Worm (Caenorhabditis elegans) whole organism, L2 larva: ENCODE data around the gene Y53G8AR.9.
A peak's percentile ranks its signal among the peaks of the same experiment; 100 is the strongest.

Experiments
- F13H6.1 ChIP-seq: sonication (generic microtip); optimal IDR thresholded peaks from 2 replicates; lab custom pipeline; 2016; ENCODE audit warnings: missing genetic modification characterization, missing compliant biosample characterization
- R02D3.7 ChIP-seq: fragments of 150-350 bp; optimal IDR thresholded peaks from 2 replicates; lab custom pipeline; 2014; ENCODE audit warnings: missing biosample characterization, missing genetic modification characterization
- Y55F3AM.14 ChIP-seq: fragments of 200-800 bp; sonication (Bioruptor generic); optimal IDR thresholded peaks from 2 replicates; lab custom pipeline; 2018; ENCODE audit warnings: mild to moderate bottlenecking, missing genetic modification characterization, missing compliant biosample characterization
- alr-1 ChIP-seq: fragments of 150-350 bp; optimal IDR thresholded peaks from 2 replicates; lab custom pipeline; 2014; ENCODE audit warnings: missing biosample characterization, missing genetic modification characterization
- aly-2 ChIP-seq: fragments of 150-350 bp; optimal IDR thresholded peaks from 2 replicates; lab custom pipeline; 2014; ENCODE audit warnings: missing biosample characterization, missing genetic modification characterization
- ama-1 ChIP-seq: fragments of 150-350 bp; optimal IDR thresholded peaks from 2 replicates; lab custom pipeline; 2018; ENCODE audit warnings: inconsistent platforms
- blmp-1 ChIP-seq: sonication (generic microtip); optimal IDR thresholded peaks from 2 replicates; lab custom pipeline; 2017; ENCODE audit warnings: missing genetic modification characterization, mild to moderate bottlenecking, missing compliant biosample characterization, antibody characterized with exemption, moderate library complexity; ENCODE audit not compliant: insufficient read depth
- ceh-16 ChIP-seq: fragments of 150-350 bp; optimal IDR thresholded peaks from 2 replicates; lab custom pipeline; 2014; ENCODE audit warnings: missing biosample characterization, missing genetic modification characterization
- dmd-4 ChIP-seq: sonication (generic microtip); optimal IDR thresholded peaks from 2 replicates; lab custom pipeline; 2017; ENCODE audit warnings: missing biosample characterization, missing genetic modification characterization
- elt-1 ChIP-seq: fragments of 150-350 bp; optimal IDR thresholded peaks from 2 replicates; lab custom pipeline; 2014; ENCODE audit warnings: missing biosample characterization, missing genetic modification characterization
- elt-3 ChIP-seq: sonication (generic microtip); optimal IDR thresholded peaks from 2 replicates; lab custom pipeline; 2017; ENCODE audit warnings: missing biosample characterization, missing genetic modification characterization
- fos-1 ChIP-seq: fragments of 150-350 bp; optimal IDR thresholded peaks from 2 replicates; lab custom pipeline; 2014; ENCODE audit warnings: missing biosample characterization, missing genetic modification characterization
- gmeb-1 ChIP-seq: fragments of 150-350 bp; optimal IDR thresholded peaks from 2 replicates; lab custom pipeline; 2014; ENCODE audit warnings: missing biosample characterization, missing genetic modification characterization
- lin-11 ChIP-seq: fragments of 150-350 bp; sonication (generic microtip); optimal IDR thresholded peaks from 2 replicates; lab custom pipeline; 2014; ENCODE audit warnings: missing biosample characterization, missing genetic modification characterization, inconsistent platforms, mixed read lengths
- lin-39 ChIP-seq: fragments of 150-350 bp; optimal IDR thresholded peaks from 2 replicates; lab custom pipeline; 2014; ENCODE audit warnings: missing biosample characterization, missing genetic modification reagents, missing genetic modification characterization
- lsy-2 ChIP-seq, 2 experiments: fragments of 150-350 bp in 1 of 2; sonication (generic microtip) in 1 of 2; optimal IDR thresholded peaks; 2 replicates each; lab custom pipeline; 2014 to 2017; ENCODE audit warnings: missing biosample characterization in 2 of 2, missing genetic modification characterization in 2 of 2
- mbf-1 ChIP-seq: sonication (generic microtip); optimal IDR thresholded peaks from 2 replicates; lab custom pipeline; 2017; ENCODE audit warnings: missing biosample characterization, missing genetic modification characterization
- mdl-1 ChIP-seq, 2 experiments: fragments of 150-350 bp in 1 of 2; sonication (generic microtip) in 1 of 2; optimal IDR thresholded peaks; 2 replicates each; lab custom pipeline; 2017; ENCODE audit warnings: missing biosample characterization in 2 of 2, missing genetic modification characterization in 2 of 2
- nhr-10 ChIP-seq: sonication (generic microtip); optimal IDR thresholded peaks from 2 replicates; lab custom pipeline; 2017; ENCODE audit warnings: missing biosample characterization, missing genetic modification characterization
- nhr-11 ChIP-seq: fragments of 150-350 bp; optimal IDR thresholded peaks from 2 replicates; lab custom pipeline; 2014; ENCODE audit warnings: missing biosample characterization, missing genetic modification characterization
- nhr-12 ChIP-seq: fragments of 150-350 bp; optimal IDR thresholded peaks from 2 replicates; lab custom pipeline; 2014; ENCODE audit warnings: missing biosample characterization, missing genetic modification characterization
- nhr-129 ChIP-seq: fragments of 150-350 bp; optimal IDR thresholded peaks from 2 replicates; lab custom pipeline; 2014; ENCODE audit warnings: missing biosample characterization, missing genetic modification characterization
- nhr-21 ChIP-seq: fragments of 150-350 bp; optimal IDR thresholded peaks from 2 replicates; lab custom pipeline; 2014; ENCODE audit warnings: missing biosample characterization, missing genetic modification characterization
- nhr-23 ChIP-seq: fragments of 150-350 bp; optimal IDR thresholded peaks from 2 replicates; lab custom pipeline; 2014; ENCODE audit warnings: missing biosample characterization, missing genetic modification reagents, missing genetic modification characterization
- nhr-25 ChIP-seq: fragments of 150-350 bp; sonication (generic microtip); optimal IDR thresholded peaks from 3 replicates; lab custom pipeline; 2014; ENCODE audit warnings: missing biosample characterization, missing genetic modification characterization
- nhr-6 ChIP-seq: fragments of 150-350 bp; optimal IDR thresholded peaks from 2 replicates; lab custom pipeline; 2014; ENCODE audit warnings: missing biosample characterization, missing genetic modification characterization
- peb-1 ChIP-seq: fragments of 150-350 bp; optimal IDR thresholded peaks from 2 replicates; lab custom pipeline; 2014; ENCODE audit warnings: missing biosample characterization, missing genetic modification characterization
- sem-4 ChIP-seq: fragments of 150-350 bp; optimal IDR thresholded peaks from 2 replicates; lab custom pipeline; 2014; ENCODE audit warnings: missing biosample characterization, missing genetic modification reagents, missing genetic modification characterization
- skn-1 ChIP-seq: sonication (generic microtip); optimal IDR thresholded peaks from 2 replicates; lab custom pipeline; 2017; ENCODE audit warnings: missing biosample characterization, missing genetic modification characterization
- sma-3 ChIP-seq: sonication (generic microtip); optimal IDR thresholded peaks from 2 replicates; lab custom pipeline; 2016; ENCODE audit warnings: missing genetic modification reagents, missing genetic modification characterization, missing compliant biosample characterization
- sma-9 ChIP-seq, 2 experiments: fragments of 150-350 bp in 1 of 2; sonication (generic microtip) in 1 of 2; optimal IDR thresholded peaks; 2 replicates each; lab custom pipeline; 2014 to 2016; ENCODE audit warnings: missing genetic modification characterization in 2 of 2, mild to moderate bottlenecking in 1 of 2, missing biosample characterization in 1 of 2, missing compliant biosample characterization in 1 of 2, missing genetic modification reagents in 1 of 2, moderate library complexity in 1 of 2
- snpc-4 ChIP-seq: fragments of 150-350 bp; optimal IDR thresholded peaks from 2 replicates; lab custom pipeline; 2014; ENCODE audit warnings: missing biosample characterization, missing genetic modification characterization
- unc-55 ChIP-seq: fragments of 150-350 bp; sonication (generic microtip); optimal IDR thresholded peaks from 3 replicates; lab custom pipeline; 2014; ENCODE audit warnings: missing biosample characterization, missing genetic modification reagents, missing genetic modification characterization
- unc-62 ChIP-seq: fragments of 150-350 bp; optimal IDR thresholded peaks from 2 replicates; lab custom pipeline; 2014; ENCODE audit warnings: missing biosample characterization, missing genetic modification reagents, missing genetic modification characterization
- zag-1 ChIP-seq: fragments of 150-350 bp; optimal IDR thresholded peaks from 2 replicates; lab custom pipeline; 2014; ENCODE audit warnings: missing biosample characterization, missing genetic modification characterization
- ztf-1 ChIP-seq: fragments of 200-800 bp; sonication (Bioruptor generic); conservative IDR thresholded peaks from 2 replicates; pipeline ENCODE4 v1.3.6; 2022; ENCODE audit warnings: missing genetic modification characterization, missing compliant biosample characterization

Y53G8AR.9 gene

ce11 chrIII:3351672-3352071 is 30.6 kb upstream of the Y53G8AR.9 start:
- TF ChIP-seq F13H6.1 (tag; lab: Kevin White, UChicago) (no peak), sma-9 (GFP tag; optimal IDR thresholded peaks at IDR 0.05; lab: Kevin White, UChicago) (no peak), sma-9 (tag; optimal IDR thresholded peaks at IDR 0.05; lab: Kevin White, UChicago) (no peak), sma-3 (peak; percentile 12), sem-4 (tag; lab: Kevin White, UChicago) (no peak), nhr-6 (no peak), nhr-25 (tag; lab: Kevin White, UChicago) (peak; percentile 15)

- TF ChIP-seq elt-1 (no peak), lin-39 (tag; lab: Kevin White, UChicago) (no peak), ztf-1 (GFP tag; lab: Robert Waterston, UW) (no peak), peb-1 (tag; lab: Kevin White, UChicago) (no peak), aly-2 (tag; lab: Kevin White, UChicago) (no peak), R02D3.7 (tag; lab: Kevin White, UChicago) (no peak), mdl-1 (tag; optimal IDR thresholded peaks at IDR 0.05; lab: Kevin White, UChicago) (no peak)
These were observed 30.0 kb upstream of the Y53G8AR.9 start for ce11 chrIII:3351091-3351490.

ce11 chrIII:3349061-3349460 is 28.0 kb upstream of the Y53G8AR.9 start:
- TF ChIP-seq nhr-23 (no peak), nhr-21 (tag; lab: Kevin White, UChicago) (peak; percentile 16)

- TF ChIP-seq unc-62 (no peak), nhr-129 (tag; lab: Kevin White, UChicago) (no peak), blmp-1 (tag; lab: Kevin White, UChicago) (no peak), sma-9 (GFP tag; optimal IDR thresholded peaks at IDR 0.05; lab: Kevin White, UChicago) (no peak), sma-9 (tag; optimal IDR thresholded peaks at IDR 0.05; lab: Kevin White, UChicago) (no peak), fos-1 (no peak), lsy-2 (tag; optimal IDR thresholded peaks at IDR 0.05; lab: Kevin White, UChicago) (no peak), elt-3 (tag; lab: Kevin White, UChicago) (no peak), Y55F3AM.14 (no peak), ztf-1 (GFP tag; lab: Robert Waterston, UW) (no peak), skn-1 (tag; lab: Kevin White, UChicago) (no peak), R02D3.7 (tag; lab: Kevin White, UChicago) (no peak), elt-1 (no peak), lin-39 (tag; lab: Kevin White, UChicago) (no peak)
These were observed 25.6 kb upstream of the Y53G8AR.9 start for ce11 chrIII:3346665-3347064.

ce11 chrIII:3345835-3346234 is 24.8 kb upstream of the Y53G8AR.9 start:
- TF ChIP-seq F13H6.1 (tag; lab: Kevin White, UChicago) (no peak), elt-3 (tag; lab: Kevin White, UChicago) (no peak), ztf-1 (GFP tag; lab: Robert Waterston, UW) (no peak), alr-1 (no peak), R02D3.7 (tag; lab: Kevin White, UChicago) (no peak), Y55F3AM.14 (no peak), nhr-23 (no peak), snpc-4 (tag; lab: Kevin White, UChicago) (no peak), blmp-1 (tag; lab: Kevin White, UChicago) (no peak), fos-1 (no peak), nhr-10 (tag; lab: Kevin White, UChicago) (no peak), peb-1 (tag; lab: Kevin White, UChicago) (no peak), dmd-4 (tag; lab: Kevin White, UChicago) (no peak), zag-1 (tag; lab: Kevin White, UChicago) (no peak), nhr-6 (no peak), sem-4 (tag; lab: Kevin White, UChicago) (no peak), lin-11 (no peak)

- TF ChIP-seq gmeb-1 (tag; lab: Kevin White, UChicago): no peak
- TF ChIP-seq ceh-16: no peak
- no peak for TF ChIP-seq sma-9 (GFP tag; optimal IDR thresholded peaks at IDR 0.05; lab: Kevin White, UChicago)
- TF ChIP-seq sma-9 (tag; optimal IDR thresholded peaks at IDR 0.05; lab: Kevin White, UChicago): no peak
- no peak for TF ChIP-seq unc-55 (GFP tag; lab: Kevin White, UChicago)
- TF ChIP-seq fos-1: no peak
- no peak for TF ChIP-seq zag-1 (tag; lab: Kevin White, UChicago)
- TF ChIP-seq elt-3 (tag; lab: Kevin White, UChicago): no peak
- no peak for TF ChIP-seq lin-39 (tag; lab: Kevin White, UChicago)
- no peak for TF ChIP-seq nhr-12 (tag; lab: Kevin White, UChicago)
- TF ChIP-seq ama-1 (lab: Kevin White, UChicago): no peak
- TF ChIP-seq sma-3: no peak
- no peak for TF ChIP-seq nhr-10 (tag; lab: Kevin White, UChicago)
- no peak for TF ChIP-seq mbf-1 (tag; lab: Kevin White, UChicago)
- no peak for TF ChIP-seq Y55F3AM.14
- no peak for TF ChIP-seq nhr-11 (tag; lab: Kevin White, UChicago)
These were observed 23.5 kb upstream of the Y53G8AR.9 start, which contains the start of gene gei-1 for ce11 chrIII:3344573-3344972. Gene gei-1, plus strand, starts transcription at chrIII:3344873.
